Fruit fly (Drosophila melanogaster): ENCODE measurements around the gene CG15597.

CG15597 gene

dm6 chr3R:6269986-6270385 lies 15.0 kb downstream of the CG15597 start:
- TF ChIP-seq CTCF (optimal IDR thresholded peaks at IDR 0.05) (no peak), CG8478 (optimal IDR thresholded peaks at IDR 0.05) (no peak)

DNA sequence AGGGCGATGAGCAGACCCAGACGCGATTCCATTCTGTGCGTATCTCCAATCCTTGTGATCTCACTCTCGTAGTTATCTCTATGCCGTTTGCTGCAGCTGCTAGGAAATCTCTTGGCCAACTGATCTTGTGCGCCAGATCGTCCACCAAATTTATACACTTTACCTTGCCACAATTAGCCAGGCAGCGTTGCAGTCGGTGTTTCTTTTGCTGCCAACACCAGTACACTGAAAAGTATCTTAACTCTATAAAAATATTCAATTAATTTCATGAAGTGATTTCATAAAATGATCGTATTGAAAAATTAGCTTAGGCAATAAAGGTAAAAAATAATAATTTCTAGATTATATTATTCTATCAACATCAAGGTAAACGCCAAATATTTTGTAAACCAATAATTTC lies 16.3 kb downstream of the CG15597 start, which contains the start of gene Osi11:
Gene Osi11, minus strand, starts transcription at position 101 of the 400 bp plus-strand sequence.
- no peak for TF ChIP-seq CTCF (optimal IDR thresholded peaks at IDR 0.05)
- TF ChIP-seq CG8478 (optimal IDR thresholded peaks at IDR 0.05) = no peak

dm6 chr3R:6265890-6266289 lies 19.1 kb downstream of the CG15597 start, which contains the start of gene Osi10b:
TSS of gene Osi10b (plus strand) at chr3R:6266190.
- no peak for TF ChIP-seq CTCF (optimal IDR thresholded peaks at IDR 0.05)
- no peak for TF ChIP-seq CG8478 (optimal IDR thresholded peaks at IDR 0.05)

dm6 chr3R:6263658-6264057 lies 21.3 kb downstream of the CG15597 start, which contains the start of gene Osi10a:
TSS of gene Osi10a (plus strand) at chr3R:6263958.
- TF ChIP-seq CG8478 (optimal IDR thresholded peaks at IDR 0.05) (no peak), CTCF (optimal IDR thresholded peaks at IDR 0.05) (no peak)

DNA sequence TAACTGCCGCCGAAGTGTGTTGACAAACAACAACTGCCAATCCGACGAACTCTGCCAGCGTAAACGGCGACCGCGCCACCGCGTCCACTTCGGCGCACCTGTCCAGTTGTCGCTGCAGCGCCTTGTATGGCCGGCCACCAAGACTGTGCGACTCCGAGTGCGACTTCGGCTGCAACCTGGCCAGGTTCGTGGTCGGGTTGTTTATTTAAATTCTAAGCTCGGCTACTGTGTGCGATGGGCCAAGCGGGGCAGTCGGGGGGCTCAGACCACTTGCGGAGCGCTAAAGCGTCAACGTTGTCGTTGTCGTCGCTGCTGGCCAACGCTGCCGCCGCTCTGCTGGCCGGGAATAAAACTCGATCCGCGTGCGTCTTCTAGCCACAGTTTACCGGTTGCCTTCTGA lies 25.2 kb downstream of the CG15597 start, which contains the start of gene Osi9:
Gene Osi9, plus strand, starts transcription at position 375 of the 400 bp plus-strand sequence.
- TF ChIP-seq CTCF (optimal IDR thresholded peaks at IDR 0.05) (no peak), CG8478 (optimal IDR thresholded peaks at IDR 0.05) (no peak)

DNA sequence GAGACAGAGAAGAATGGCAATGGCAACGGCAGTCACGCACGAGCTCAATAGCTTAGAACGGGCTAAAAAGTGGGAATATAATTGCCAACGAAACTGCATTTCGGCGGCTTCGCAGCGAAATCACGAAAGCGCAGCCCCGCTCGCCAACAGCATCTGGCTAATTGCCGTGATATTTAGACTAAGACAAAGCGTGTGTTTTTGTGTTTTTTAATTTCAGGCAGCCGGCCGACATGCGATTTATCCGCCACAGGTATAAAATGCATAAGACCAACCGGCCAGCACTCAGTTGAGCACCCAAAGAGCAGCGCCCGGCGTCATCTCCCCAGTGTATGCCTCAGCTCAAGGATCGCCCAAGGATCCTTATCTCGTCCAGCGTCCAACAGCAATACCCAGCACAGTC lies 30.1 kb downstream of the CG15597 start, which contains the start of gene Osi8:
Gene Osi8, plus strand, starts transcription at position 301 of the 400 bp plus-strand sequence.
- no peak for TF ChIP-seq CG8478 (optimal IDR thresholded peaks at IDR 0.05)
- no peak for TF ChIP-seq CTCF (optimal IDR thresholded peaks at IDR 0.05)

DNA sequence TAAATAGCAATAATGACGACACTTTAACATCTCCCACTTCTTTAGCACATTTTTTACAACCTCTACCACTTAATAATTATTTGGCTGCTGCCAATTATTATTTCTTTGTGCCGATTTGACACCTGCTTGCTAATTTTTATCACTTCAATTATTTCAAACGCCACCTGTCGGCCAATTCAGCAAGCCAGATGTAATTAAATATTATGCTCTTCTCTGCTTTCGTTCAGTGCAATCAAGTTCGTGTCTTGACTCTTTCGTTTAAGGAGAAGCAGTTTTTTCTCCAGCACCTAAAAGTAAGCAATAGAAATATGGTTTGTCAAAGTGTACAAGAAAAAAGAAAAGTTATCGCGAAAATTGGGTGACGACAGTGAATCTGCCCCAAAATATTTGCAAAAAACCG lies 30.6 kb downstream of the CG15597 start:
- TF ChIP-seq CTCF (optimal IDR thresholded peaks at IDR 0.05) (peak; percentile 82 to 86), CG8478 (optimal IDR thresholded peaks at IDR 0.05) (no peak)

- TF ChIP-seq CTCF (optimal IDR thresholded peaks at IDR 0.05) = no peak
These were observed 32.2 kb downstream of the CG15597 start for dm6 chr3R:6252809-6253208.

dm6 chr3R:6248694-6249093 lies 36.3 kb downstream of the CG15597 start, which contains the start of gene Osi7:
TSS of gene Osi7 (plus strand) at chr3R:6248994.
- no peak for TF ChIP-seq CG8478 (optimal IDR thresholded peaks at IDR 0.05)
- TF ChIP-seq CTCF (optimal IDR thresholded peaks at IDR 0.05) = no peak

DNA sequence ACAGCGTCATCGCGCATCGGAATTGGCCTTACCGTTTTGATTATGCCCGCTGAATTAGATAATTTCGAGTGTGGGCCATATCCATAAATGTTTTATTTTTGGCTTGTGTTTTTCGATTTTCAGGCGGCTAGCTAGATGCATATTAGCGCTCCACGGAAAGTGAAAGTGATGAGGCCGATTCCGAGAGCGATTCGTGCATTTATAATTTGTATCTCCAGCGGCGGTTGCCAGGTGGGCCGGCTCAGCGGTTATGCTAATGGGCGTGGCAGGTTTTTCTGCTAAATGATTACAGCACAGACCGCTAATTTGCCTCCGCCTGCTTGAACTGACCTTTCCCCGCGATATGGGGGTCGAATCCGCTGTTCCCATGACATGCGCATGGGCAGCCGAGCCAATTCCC lies 40.0 kb downstream of the CG15597 start:
- TF ChIP-seq CTCF (optimal IDR thresholded peaks at IDR 0.05) = no peak
- TF ChIP-seq CG8478 (optimal IDR thresholded peaks at IDR 0.05) = no peak

dm6 chr3R:6244035-6244434 lies 41.0 kb downstream of the CG15597 start:
- TF ChIP-seq CTCF (optimal IDR thresholded peaks at IDR 0.05) = no peak
- no peak for TF ChIP-seq CG8478 (optimal IDR thresholded peaks at IDR 0.05)

- TF ChIP-seq CTCF (optimal IDR thresholded peaks at IDR 0.05) (no peak), CG8478 (optimal IDR thresholded peaks at IDR 0.05) (no peak)
These were observed 43.7 kb downstream of the CG15597 start for dm6 chr3R:6241289-6241688.

DNA sequence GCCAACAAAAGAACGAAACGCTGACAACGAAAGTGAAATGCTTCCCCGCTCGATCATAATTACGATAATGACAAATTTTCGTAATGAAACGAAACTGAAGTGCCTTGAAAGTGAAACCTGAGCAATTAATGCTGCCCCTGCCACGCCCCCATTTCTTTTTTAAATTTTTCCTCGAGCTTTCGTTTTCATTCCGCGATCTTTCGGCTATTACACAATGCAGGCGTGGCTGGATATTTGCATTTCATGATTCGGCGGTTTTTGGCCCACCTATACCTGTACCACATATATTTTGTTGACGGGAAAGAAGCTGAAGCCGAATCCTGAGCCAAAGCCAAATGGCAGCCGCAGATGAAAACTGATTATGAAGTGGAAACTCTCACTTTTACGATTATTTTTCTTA lies 44.7 kb downstream of the CG15597 start:
- no peak for TF ChIP-seq CTCF (optimal IDR thresholded peaks at IDR 0.05)
- TF ChIP-seq CG8478 (optimal IDR thresholded peaks at IDR 0.05) = no peak

dm6 chr3R:6238977-6239376 lies 46.0 kb downstream of the CG15597 start:
- TF ChIP-seq CTCF (optimal IDR thresholded peaks at IDR 0.05) (no peak), CG8478 (optimal IDR thresholded peaks at IDR 0.05) (no peak)

Data from S2 (cell line).